Fruit fly (Drosophila melanogaster) whole organism, embryonic: ENCODE results near the gene RhoGAP93B.

ENCODE experiments used
- B-H1 ChIP-seq: fragments of 200-800 bp; sonication (Bioruptor generic); IDR thresholded peaks from 3 replicates; pipeline ENCODE4 v1.3.6; 2022; ENCODE audit warnings: missing biosample characterization, missing genetic modification characterization
- Bgb ChIP-seq: fragments of 200-800 bp; sonication (Bioruptor generic); IDR thresholded peaks from 2 replicates; pipeline ENCODE4 v1.3.6; 2022; ENCODE audit warnings: missing biosample characterization, missing genetic modification characterization; ENCODE audit not compliant: partially characterized antibody
- Blimp-1 ChIP-seq: fragments of 200-800 bp; sonication (Bioruptor generic); optimal IDR thresholded peaks from 3 replicates; lab custom pipeline; 2018; ENCODE audit warnings: missing biosample characterization, missing genetic modification characterization, mild to moderate bottlenecking, moderate library complexity, missing genetic modification reagents
- CG10462 ChIP-seq: fragments of 200-800 bp; sonication (Bioruptor generic); optimal IDR thresholded peaks from 2 replicates; lab custom pipeline; 2016; ENCODE audit warnings: missing biosample characterization, missing genetic modification characterization
- CG12155 ChIP-seq: fragments of 200-800 bp; sonication (Bioruptor generic); optimal IDR thresholded peaks from 3 replicates; lab custom pipeline; 2016; ENCODE audit warnings: missing biosample characterization, missing genetic modification characterization
- CG12659 ChIP-seq: fragments of 200-800 bp; sonication (Bioruptor generic); optimal IDR thresholded peaks from 3 replicates; lab custom pipeline; 2017; ENCODE audit warnings: mild to moderate bottlenecking, missing biosample characterization, missing genetic modification reagents, missing genetic modification characterization
- CG12769 ChIP-seq: fragments of 200-800 bp; sonication (Bioruptor generic); optimal IDR thresholded peaks from 2 replicates; lab custom pipeline; 2019; ENCODE audit warnings: missing biosample characterization, mild to moderate bottlenecking, missing genetic modification characterization, moderate library complexity
- CG13287 ChIP-seq: fragments of 200-800 bp; sonication (Bioruptor generic); IDR thresholded peaks from 2 replicates; pipeline ENCODE4 v1.3.6; 2022; ENCODE audit warnings: missing biosample characterization, missing genetic modification characterization; ENCODE audit not compliant: partially characterized antibody
- CG14050 ChIP-seq: fragments of 200-800 bp; sonication (Bioruptor generic); IDR thresholded peaks from 3 replicates; pipeline ENCODE4 v1.3.6; 2022; ENCODE audit warnings: missing biosample characterization, missing genetic modification characterization
- CG15479 ChIP-seq: fragments of 200-800 bp; sonication (Bioruptor generic); optimal IDR thresholded peaks from 3 replicates; lab custom pipeline; 2019; ENCODE audit warnings: missing biosample characterization, mild to moderate bottlenecking, missing genetic modification characterization, moderate library complexity
- CG15696 ChIP-seq: fragments of 200-800 bp; sonication (Bioruptor generic); optimal IDR thresholded peaks from 2 replicates; lab custom pipeline; 2019; ENCODE audit warnings: missing biosample characterization, mild to moderate bottlenecking, missing genetic modification characterization, moderate library complexity
- CG17328 ChIP-seq: fragments of 200-800 bp; sonication (Bioruptor generic); IDR thresholded peaks from 2 replicates; pipeline ENCODE4 v1.3.6; 2022; ENCODE audit warnings: missing biosample characterization, missing genetic modification characterization
- CG1792 ChIP-seq: fragments of 200-800 bp; sonication (Bioruptor generic); optimal IDR thresholded peaks from 2 replicates; lab custom pipeline; 2016; ENCODE audit warnings: missing biosample characterization, missing genetic modification characterization
- CG18764 ChIP-seq: fragments of 200-800 bp; sonication (Bioruptor generic); optimal IDR thresholded peaks from 3 replicates; lab custom pipeline; 2016; ENCODE audit warnings: missing biosample characterization, missing genetic modification characterization
- CG2116 ChIP-seq: fragments of 200-800 bp; sonication (Bioruptor generic); optimal IDR thresholded peaks from 3 replicates; lab custom pipeline; 2018; ENCODE audit warnings: missing biosample characterization, mild to moderate bottlenecking, missing genetic modification characterization
- CG2678 ChIP-seq: fragments of 200-800 bp; sonication (Bioruptor generic); optimal IDR thresholded peaks from 3 replicates; lab custom pipeline; 2019; ENCODE audit warnings: missing biosample characterization, mild to moderate bottlenecking, missing genetic modification characterization, moderate library complexity
- CG31224 ChIP-seq: fragments of 200-800 bp; sonication (Bioruptor generic); IDR thresholded peaks from 2 replicates; pipeline ENCODE4 v1.3.6; 2022; ENCODE audit warnings: missing biosample characterization, missing genetic modification characterization
- CG34422 ChIP-seq: fragments of 200-800 bp; sonication (Bioruptor generic); IDR thresholded peaks from 3 replicates; pipeline ENCODE4 v1.3.6; 2022; ENCODE audit warnings: missing biosample characterization, missing genetic modification characterization
- CG4360 ChIP-seq: fragments of 200-800 bp; sonication (Bioruptor generic); IDR thresholded peaks from 2 replicates; pipeline ENCODE4 v1.3.6; 2022; ENCODE audit warnings: missing biosample characterization, missing genetic modification characterization
- CG8924 ChIP-seq: fragments of 200-800 bp; optimal IDR thresholded peaks from 3 replicates; lab custom pipeline; 2019; ENCODE audit warnings: missing biosample characterization, mild to moderate bottlenecking, missing genetic modification characterization, moderate library complexity
- CG8944 ChIP-seq: fragments of 200-800 bp; sonication (Bioruptor generic); optimal IDR thresholded peaks from 3 replicates; lab custom pipeline; 2016; ENCODE audit warnings: missing biosample characterization, missing genetic modification characterization
- Dad ChIP-seq: fragments of 200-800 bp; sonication (Bioruptor generic); optimal IDR thresholded peaks from 3 replicates; lab custom pipeline; 2016; ENCODE audit warnings: missing biosample characterization, missing genetic modification characterization
- Dfd ChIP-seq, 2 experiments: fragments of >200 bp; optimal IDR thresholded peaks; 2 replicates each; lab custom pipeline; 2017; ENCODE audit warnings: missing biosample characterization in 2 of 2, missing genetic modification characterization in 2 of 2
- Drgx ChIP-seq: fragments of 200-800 bp; sonication (Bioruptor generic); IDR thresholded peaks from 2 replicates; pipeline ENCODE4 v1.3.6; 2022; ENCODE audit warnings: missing biosample characterization, missing genetic modification characterization
- Ets65A ChIP-seq: fragments of 200-800 bp; sonication (Bioruptor generic); peaks from one replicate; lab custom pipeline; 2016; ENCODE audit warnings: missing biosample characterization, missing genetic modification characterization
- Hand ChIP-seq: fragments of 200-800 bp; sonication (Bioruptor generic); optimal IDR thresholded peaks from 2 replicates; lab custom pipeline; 2017; ENCODE audit warnings: mild to moderate bottlenecking, missing biosample characterization, missing genetic modification reagents, missing genetic modification characterization
- Hmx ChIP-seq: fragments of 200-800 bp; sonication (Bioruptor generic); optimal IDR thresholded peaks from 2 replicates; lab custom pipeline; 2016; ENCODE audit warnings: missing biosample characterization, missing genetic modification characterization
- Hr3 ChIP-seq: fragments of 200-800 bp; sonication (Bioruptor generic); optimal IDR thresholded peaks from 3 replicates; lab custom pipeline; 2016; ENCODE audit warnings: missing biosample characterization, missing genetic modification characterization
- Hsf ChIP-seq: fragments of 200-800 bp; sonication (Bioruptor generic); optimal IDR thresholded peaks from 3 replicates; lab custom pipeline; 2016; ENCODE audit warnings: missing biosample characterization, missing genetic modification characterization
- Scr ChIP-seq: fragments of 200-800 bp; sonication (Bioruptor generic); IDR thresholded peaks from 2 replicates; pipeline ENCODE4 v1.3.6; 2022; ENCODE audit warnings: missing biosample characterization, missing genetic modification characterization; ENCODE audit not compliant: partially characterized antibody
- Xbp1 ChIP-seq: fragments of 200-800 bp; sonication (Bioruptor generic); optimal IDR thresholded peaks from 3 replicates; lab custom pipeline; 2016; ENCODE audit warnings: missing biosample characterization, mild to moderate bottlenecking, missing genetic modification characterization
- ato ChIP-seq: fragments of 200-800 bp; sonication (Bioruptor generic); IDR thresholded peaks from 2 replicates; pipeline ENCODE4 v1.3.6; 2022; ENCODE audit warnings: missing biosample characterization, missing genetic modification characterization; ENCODE audit not compliant: partially characterized antibody
- bsh ChIP-seq, 2 experiments: fragments of 200-800 bp; sonication (Bioruptor generic); optimal IDR thresholded peaks; 2 replicates each; lab custom pipeline; 2017 to 2018; ENCODE audit warnings: mild to moderate bottlenecking in 2 of 2, missing biosample characterization in 2 of 2, missing genetic modification characterization in 2 of 2, moderate library complexity in 1 of 2
- chinmo ChIP-seq: fragments of 200-800 bp; sonication (Bioruptor generic); IDR thresholded peaks from 4 replicates; pipeline ENCODE4 v1.3.6; 2022; ENCODE audit warnings: missing biosample characterization, missing genetic modification characterization; ENCODE audit not compliant: partially characterized antibody
- dysf ChIP-seq: fragments of 200-800 bp; sonication (Bioruptor generic); IDR thresholded peaks from 3 replicates; pipeline ENCODE4 v1.3.6; 2022; ENCODE audit warnings: missing biosample characterization, missing genetic modification characterization
- fd3F ChIP-seq: fragments of 200-800 bp; sonication (Bioruptor generic); optimal IDR thresholded peaks from 2 replicates; lab custom pipeline; 2018; ENCODE audit warnings: missing biosample characterization, mild to moderate bottlenecking, missing genetic modification characterization, moderate library complexity
- fu2 ChIP-seq: fragments of 200-800 bp; sonication (Bioruptor generic); optimal IDR thresholded peaks from 2 replicates; lab custom pipeline; 2016; ENCODE audit warnings: missing biosample characterization, missing genetic modification characterization
- gem ChIP-seq: fragments of 200-800 bp; sonication (Bioruptor generic); optimal IDR thresholded peaks from 2 replicates; lab custom pipeline; 2019; ENCODE audit warnings: missing biosample characterization, mild to moderate bottlenecking, missing genetic modification characterization, moderate library complexity
- nom ChIP-seq: fragments of 200-800 bp; sonication (Bioruptor generic); optimal IDR thresholded peaks from 2 replicates; lab custom pipeline; 2017; ENCODE audit warnings: missing biosample characterization, missing genetic modification characterization, mild to moderate bottlenecking, moderate library complexity, missing genetic modification reagents
- pho ChIP-seq: fragments of 200-800 bp; sonication (Bioruptor generic); optimal IDR thresholded peaks from 2 replicates; lab custom pipeline; 2016; ENCODE audit warnings: missing biosample characterization, missing genetic modification characterization
- pros ChIP-seq: fragments of 200-800 bp; sonication (Bioruptor generic); optimal IDR thresholded peaks from 3 replicates; lab custom pipeline; 2019; ENCODE audit warnings: missing biosample characterization, mild to moderate bottlenecking, missing genetic modification characterization, moderate library complexity
- sd ChIP-seq: fragments of 200-800 bp; sonication (Bioruptor generic); optimal IDR thresholded peaks from 3 replicates; lab custom pipeline; 2018; ENCODE audit warnings: missing biosample characterization, mild to moderate bottlenecking, missing genetic modification characterization, moderate library complexity
- sna ChIP-seq: fragments of 200-800 bp; sonication (Bioruptor generic); IDR thresholded peaks from 2 replicates; pipeline ENCODE4 v1.3.6; 2022; ENCODE audit warnings: missing biosample characterization, missing genetic modification characterization; ENCODE audit not compliant: partially characterized antibody
- tx ChIP-seq: fragments of 200-800 bp; sonication (Bioruptor generic); optimal IDR thresholded peaks from 2 replicates; lab custom pipeline; 2016; ENCODE audit warnings: missing biosample characterization, missing genetic modification characterization
- unpg ChIP-seq: fragments of 200-800 bp; sonication (Bioruptor generic); optimal IDR thresholded peaks from 3 replicates; lab custom pipeline; 2018; ENCODE audit warnings: missing biosample characterization, mild to moderate bottlenecking, missing genetic modification characterization, moderate library complexity
- wor ChIP-seq: fragments of 200-800 bp; sonication (Bioruptor generic); IDR thresholded peaks from 2 replicates; pipeline ENCODE4 v1.3.6; 2022; ENCODE audit warnings: missing biosample characterization, missing genetic modification characterization

Gene RhoGAP93B

DNA sequence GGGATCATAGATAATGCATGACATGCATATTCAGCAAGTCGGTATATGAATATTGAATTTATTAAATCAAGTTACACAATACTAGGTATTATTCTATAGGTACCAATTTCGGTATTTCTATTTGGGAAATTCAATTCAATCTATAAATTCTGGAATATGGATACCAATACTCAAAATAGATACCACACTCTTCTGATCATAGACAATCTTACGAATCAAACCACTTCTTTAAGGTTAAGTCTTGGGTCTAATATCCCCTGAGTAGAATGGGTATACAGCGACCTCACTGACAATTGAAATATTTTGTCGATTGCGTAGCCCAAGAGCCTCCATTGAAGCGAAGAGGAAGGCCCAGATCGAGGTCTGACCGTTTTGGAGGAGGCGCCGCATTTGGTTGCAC is 4.8 kb downstream of the RhoGAP93B start (continued):
- peak in 1 of 2 experiments; percentile 29 for TF ChIP-seq bsh (GFP tag; optimal IDR thresholded peaks at IDR 0.05; lab: Kevin White, UChicago)
- TF ChIP-seq CG8924 (tag; lab: Kevin White, UChicago), result no peak
- TF ChIP-seq unpg, result peak; percentile 31
- no peak for TF ChIP-seq CG15696 (tag; lab: Kevin White, UChicago)
- TF ChIP-seq Xbp1, result peak; percentile 20
- no peak for TF ChIP-seq CG1792 (GFP tag; lab: Kevin White, UChicago)
- no peak for TF ChIP-seq CG2678
- no peak for TF ChIP-seq Dad (GFP tag; lab: Kevin White, UChicago)
- no peak for TF ChIP-seq CG15479 (GFP tag; lab: Kevin White, UChicago)
- TF ChIP-seq CG14050 (GFP tag; lab: Robert Waterston, UW), result no peak
- TF ChIP-seq gem (tag; lab: Kevin White, UChicago), result peak; percentile 52
- TF ChIP-seq Bgb (GFP tag; lab: Robert Waterston, UW), result no peak
- no peak for TF ChIP-seq fd3F (GFP tag; lab: Kevin White, UChicago)
- no peak for TF ChIP-seq CG18764 (GFP tag; lab: Kevin White, UChicago)
- no peak for TF ChIP-seq fu2 (GFP tag; lab: Kevin White, UChicago)
- no peak for TF ChIP-seq pho (GFP tag; lab: Kevin White, UChicago)
- no peak for TF ChIP-seq CG10462 (GFP tag; lab: Kevin White, UChicago)
- no peak for TF ChIP-seq CG2116
- no peak for TF ChIP-seq Drgx
- TF ChIP-seq CG34422, result no peak
- no peak for TF ChIP-seq CG31224
- no peak for TF ChIP-seq Scr
- TF ChIP-seq CG17328 (GFP tag; lab: Robert Waterston, UW), result no peak
- TF ChIP-seq Hsf, result peak; percentile 4

DNA sequence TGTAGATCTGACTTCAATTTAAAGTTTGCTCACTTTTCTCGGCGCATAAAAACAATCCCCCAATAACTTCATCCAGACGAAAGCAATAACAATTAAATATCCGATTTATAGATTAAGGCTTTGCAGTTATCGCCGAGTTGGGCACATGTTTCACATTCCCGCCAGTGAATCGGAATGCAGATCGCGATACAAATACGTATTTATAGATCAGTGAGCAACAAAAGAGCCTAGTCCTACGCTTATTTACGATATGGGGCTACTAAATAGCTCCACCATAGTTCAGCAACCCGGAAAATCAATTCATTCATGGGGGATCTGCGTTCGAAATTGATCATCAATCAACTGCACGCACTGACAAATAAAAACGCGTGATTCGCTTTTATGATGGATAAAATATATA is 5.6 kb downstream of the RhoGAP93B start:
- TF ChIP-seq dysf (no peak), sd (tag; lab: Kevin White, UChicago) (peak; percentile 76)
- TF ChIP-seq, all 482 proteins: peak for 1

DNA sequence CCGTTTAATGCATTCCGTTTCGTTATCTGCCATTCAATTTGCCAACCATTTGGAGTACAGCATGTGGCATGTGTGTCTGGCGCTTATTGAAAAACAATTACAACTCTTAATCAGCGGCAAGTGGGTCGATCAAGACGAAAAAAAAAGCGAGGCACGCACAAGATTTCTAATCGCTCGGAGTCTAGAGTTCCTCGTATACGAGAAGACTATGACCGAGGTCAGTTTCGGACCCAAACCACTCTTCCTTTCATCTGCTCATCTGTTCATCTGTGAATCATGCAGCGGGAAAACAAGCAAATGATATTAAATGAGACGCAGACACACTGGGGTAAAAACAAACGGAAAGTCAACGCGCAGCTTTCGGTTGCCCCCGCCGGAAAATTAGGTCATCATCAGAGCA is 6.1 kb downstream of the RhoGAP93B start:
- TF ChIP-seq chinmo (GFP tag; lab: Robert Waterston, UW) (0 out of 4 replicates have a peak, but pooled peaks have one; percentile 36), nom (GFP tag; lab: Kevin White, UChicago) (no peak), CG12769 (peak; percentile 45), sna (GFP tag; lab: Robert Waterston, UW) (no peak), CG34422 (no peak), CG2116 (no peak), Blimp-1 (GFP tag; lab: Kevin White, UChicago) (peak; percentile 60)

DNA sequence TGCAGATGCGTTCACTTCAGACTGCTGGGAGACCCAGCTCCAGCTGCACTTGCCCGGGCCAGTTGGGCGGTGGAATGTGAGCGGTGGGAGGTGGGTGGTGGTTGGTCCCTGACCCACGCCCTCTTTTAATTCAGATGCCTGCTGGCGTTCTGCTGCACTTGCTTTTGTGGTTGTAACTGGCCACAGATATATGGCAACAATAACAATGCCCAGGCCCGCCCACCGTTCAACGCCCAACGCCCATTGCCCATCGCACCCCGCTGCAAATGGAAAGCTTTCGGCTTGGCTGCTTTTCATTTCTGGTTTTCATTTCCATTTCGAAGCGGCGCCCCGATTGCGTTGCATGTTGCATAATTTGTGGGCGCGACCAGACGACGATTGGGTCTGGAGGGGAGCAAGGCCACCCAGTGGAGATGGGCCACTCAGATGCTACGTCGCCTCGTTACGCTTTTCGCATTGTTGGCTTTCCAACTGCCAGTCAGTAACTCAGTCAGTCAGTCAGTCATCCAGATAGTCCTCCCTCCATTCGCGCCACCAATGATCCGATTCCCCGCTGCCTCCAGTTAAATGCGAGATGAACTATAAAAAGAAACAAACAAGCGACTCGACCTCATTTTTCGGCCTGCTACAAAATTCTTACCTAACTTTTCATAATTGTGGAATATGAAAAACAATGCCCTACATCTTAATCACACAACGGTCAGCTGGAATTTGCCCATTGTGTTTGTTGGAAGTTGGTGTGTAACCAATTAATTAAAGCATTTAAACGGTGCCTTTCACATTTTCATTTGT is 7.2 kb downstream of the RhoGAP93B start:
- no peak for TF ChIP-seq CG8944 (GFP tag; lab: Kevin White, UChicago)
- no peak for TF ChIP-seq CG12155
- TF ChIP-seq CG13287 (GFP tag; lab: Robert Waterston, UW), result no peak
- TF ChIP-seq ato (GFP tag; lab: Robert Waterston, UW), result 0 out of 2 replicates have a peak, but pooled peaks have one; percentile 16
- no peak for TF ChIP-seq Hr3 (GFP tag; lab: Kevin White, UChicago)
- no peak for TF ChIP-seq Hmx
- peak; percentile 77 for TF ChIP-seq Ets65A (GFP tag; lab: Kevin White, UChicago)
- TF ChIP-seq B-H1, result no peak
- TF ChIP-seq pros (GFP tag; lab: Kevin White, UChicago), result no peak
- no peak for TF ChIP-seq tx (GFP tag; lab: Kevin White, UChicago)
- TF ChIP-seq wor (GFP tag; lab: Robert Waterston, UW), result no peak
- TF ChIP-seq CG12659 (GFP tag; lab: Kevin White, UChicago), result no peak
- no peak for TF ChIP-seq Dfd (GFP tag; optimal IDR thresholded peaks at IDR 0.05; lab: Kevin White, UChicago)
- TF ChIP-seq CG4360 (GFP tag; lab: Robert Waterston, UW), result no peak
- TF ChIP-seq Hand (GFP tag; lab: Kevin White, UChicago), result no peak
